In genomic region chrIV:3820133-3820532, ce11 we compare ENCODE assay signal across 6 worm cellular contexts.
TF ChIP-seq lines count a peak whose summit lies in the region.

No protein-coding gene starts in this region.

TF ChIP-seq in whole organism, L1 larva, 84 proteins besides CTCF, POLR2A, EP300 and RAD21:
- TF ChIP-seq pqm-1 (tag; optimal IDR thresholded peaks at IDR 0.05; lab: Kevin White, UChicago) (no peak), blmp-1 (tag; optimal IDR thresholded peaks at IDR 0.05; lab: Kevin White, UChicago) (peak; percentile 20), nhr-85 (tag; lab: Kevin White, UChicago) (peak; percentile 9), swsn-7 (tag; optimal IDR thresholded peaks at IDR 0.05; lab: Kevin White, UChicago) (no peak), mdl-1 (tag; optimal IDR thresholded peaks at IDR 0.05; lab: Kevin White, UChicago) (no peak), ceh-88 (GFP tag; IDR thresholded peaks at IDR 0.05; lab: Robert Waterston, UW) (no peak), fkh-10 (GFP tag; optimal IDR thresholded peaks at IDR 0.05; lab: Kevin White, UChicago) (peak; percentile 95), zag-1 (tag; optimal IDR thresholded peaks at IDR 0.05; lab: Kevin White, UChicago) (no peak), elt-2 (tag; optimal IDR thresholded peaks at IDR 0.05; lab: Kevin White, UChicago) (no peak), ceh-8 (GFP tag; optimal IDR thresholded peaks at IDR 0.05; lab: Kevin White, UChicago) (no peak), lin-14 (GFP tag; optimal IDR thresholded peaks at IDR 0.05; lab: Kevin White, UChicago) (peak; percentile 30), unc-86 (tag; optimal IDR thresholded peaks at IDR 0.05; lab: Kevin White, UChicago) (no peak), sox-4 (tag; optimal IDR thresholded peaks at IDR 0.05; lab: Kevin White, UChicago) (no peak), xbp-1 (tag; optimal IDR thresholded peaks at IDR 0.05; lab: Kevin White, UChicago) (no peak), F16B12.6 (tag; optimal IDR thresholded peaks at IDR 0.05; lab: Kevin White, UChicago) (no peak)

TF ChIP-seq in whole organism, L2 larva, 48 proteins besides CTCF, POLR2A, EP300 and RAD21:
- TF ChIP-seq elt-1 (tag; optimal IDR thresholded peaks at IDR 0.05; lab: Kevin White, UChicago) (no peak), gmeb-1 (tag; optimal IDR thresholded peaks at IDR 0.05; lab: Kevin White, UChicago) (no peak), C34F6.9 (tag; optimal IDR thresholded peaks at IDR 0.05; lab: Kevin White, UChicago) (peak; percentile 29), lin-13 (GFP tag; optimal IDR thresholded peaks at IDR 0.05; lab: Kevin White, UChicago) (no peak)

TF ChIP-seq in whole organism, L3 larva, 47 proteins besides CTCF, POLR2A, EP300 and RAD21:
- TF ChIP-seq ceh-82 (tag; optimal IDR thresholded peaks at IDR 0.05; lab: Kevin White, UChicago) (no peak), ceh-16 (tag; optimal IDR thresholded peaks at IDR 0.05; lab: Kevin White, UChicago) (no peak), skn-1 (tag; optimal IDR thresholded peaks at IDR 0.05; lab: Kevin White, UChicago) (no peak), ceh-28 (tag; optimal IDR thresholded peaks at IDR 0.05; lab: Kevin White, UChicago) (no peak), fkh-10 (GFP tag; optimal IDR thresholded peaks at IDR 0.05; lab: Kevin White, UChicago) (peak; percentile 95), nhr-12 (tag; optimal IDR thresholded peaks at IDR 0.05; lab: Kevin White, UChicago) (no peak), nhr-25 (tag; optimal IDR thresholded peaks at IDR 0.05; lab: Kevin White, UChicago) (no peak)

TF ChIP-seq in whole organism, L4 larva, 104 proteins besides CTCF, POLR2A, EP300 and RAD21:
- TF ChIP-seq zip-2 (tag; optimal IDR thresholded peaks at IDR 0.05; lab: Kevin White, UChicago), result no peak
- no peak for TF ChIP-seq dmd-8 (GFP tag; IDR thresholded peaks at IDR 0.05; lab: Robert Waterston, UW)
- TF ChIP-seq ceh-20 (GFP tag; IDR thresholded peaks at IDR 0.05; lab: Robert Waterston, UW), result no peak
- peak; percentile 47 for TF ChIP-seq aha-1 (tag; lab: Kevin White, UChicago)
- no peak for TF ChIP-seq hlh-11 (tag; optimal IDR thresholded peaks at IDR 0.05; lab: Kevin White, UChicago)
- no peak for TF ChIP-seq nhr-11 (tag; optimal IDR thresholded peaks at IDR 0.05; lab: Kevin White, UChicago)
- TF ChIP-seq hlh-30 (tag; optimal IDR thresholded peaks at IDR 0.05; lab: Kevin White, UChicago; ENCODE audit: insufficient read depth), result no peak
- TF ChIP-seq hmg-1.1 (GFP tag; IDR thresholded peaks at IDR 0.05; lab: Robert Waterston, UW), result no peak
- TF ChIP-seq zip-11 (GFP tag; IDR thresholded peaks at IDR 0.05; lab: Robert Waterston, UW), result no peak
- TF ChIP-seq ztf-11 (tag; optimal IDR thresholded peaks at IDR 0.05; lab: Kevin White, UChicago), result no peak
- TF ChIP-seq fkh-10 (GFP tag; optimal IDR thresholded peaks at IDR 0.05; lab: Kevin White, UChicago), result peak; percentile 81
- TF ChIP-seq unc-62 (GFP tag; optimal IDR thresholded peaks at IDR 0.05 in 1 of 2; lab: Kevin White, UChicago), result peak in 1 of 2 experiments; percentile 58
- no peak for TF ChIP-seq unc-62 (tag; optimal IDR thresholded peaks at IDR 0.05; lab: Kevin White, UChicago)

TF ChIP-seq in whole organism, late embryonic, 69 proteins besides CTCF, POLR2A, EP300 and RAD21:
- no peak for TF ChIP-seq ceh-9 (tag; optimal IDR thresholded peaks at IDR 0.05; lab: Kevin White, UChicago)
- no peak for TF ChIP-seq ceh-6 (GFP tag; optimal IDR thresholded peaks at IDR 0.05; lab: Kevin White, UChicago)
- TF ChIP-seq unc-42 (tag; optimal IDR thresholded peaks at IDR 0.05; lab: Kevin White, UChicago), result peak; percentile 58

TF ChIP-seq in whole organism, mixed stage, embryonic, 35 proteins besides CTCF, POLR2A, EP300 and RAD21:
- no peak for TF ChIP-seq zip-8 (tag; optimal IDR thresholded peaks at IDR 0.05; lab: Kevin White, UChicago)
- peak; percentile 2 for TF ChIP-seq ces-1 (GFP tag; optimal IDR thresholded peaks at IDR 0.05; lab: Kevin White, UChicago)
- TF ChIP-seq lsy-2 (tag; optimal IDR thresholded peaks at IDR 0.05; lab: Kevin White, UChicago), result no peak

Comparison
In these comparisons a context has a peak if more than half of its experiments do, and no peak if none do; other contexts are left out.
1. Of the 29 proteins assayed by ChIP-seq in both whole organism, L4 larva and whole organism, L1 larva: peak only in whole organism, L4 larva: aha-1; only in whole organism, L1 larva: none; in both: fkh-10; in neither: 26; mixed calls (peak in some experiments, not most) for 1.